Worm (Caenorhabditis elegans) whole organism, mixed stage, embryonic: ENCODE results near the gene C06E2.9.

ENCODE experiments used
- lin-13 ChIP-seq: fragments of 150-350 bp; optimal IDR thresholded peaks from 2 replicates; lab custom pipeline; 2014; ENCODE audit warnings: missing biosample characterization, missing genetic modification characterization
- lsy-2 ChIP-seq: fragments of 150-350 bp; optimal IDR thresholded peaks from 2 replicates; lab custom pipeline; 2014; ENCODE audit warnings: missing biosample characterization, missing genetic modification characterization
- nhr-76 ChIP-seq: sonication (generic microtip); optimal IDR thresholded peaks from 2 replicates; lab custom pipeline; 2017; ENCODE audit warnings: missing biosample characterization, missing genetic modification characterization
- pha-4 ChIP-seq: fragments of 150-350 bp; optimal IDR thresholded peaks from 2 replicates; lab custom pipeline; 2018; ENCODE audit warnings: missing biosample characterization, missing genetic modification reagents, missing genetic modification characterization
- sem-2 ChIP-seq: fragments of 200-800 bp; sonication (Bioruptor generic); optimal IDR thresholded peaks from 2 replicates; lab custom pipeline; 2018; ENCODE audit warnings: mild to moderate bottlenecking, missing genetic modification characterization, missing compliant biosample characterization

ce11 chrX:8828365-8828764 lies 32.7 kb upstream of the C06E2.9 start, which contains the start of gene rcs-1:
- no peak for TF ChIP-seq nhr-76
- TF ChIP-seq lin-13 (tag; lab: Kevin White, UChicago) = no peak
- TF ChIP-seq pha-4 = no peak
- no peak for TF ChIP-seq sem-2 (GFP tag; lab: Kevin White, UChicago)
- no peak for TF ChIP-seq lsy-2 (tag; lab: Kevin White, UChicago)
